Fruit fly (Drosophila melanogaster) whole organism, embryonic: ENCODE data around the gene CG17571.

ENCODE experiments used
- B-H2 ChIP-seq: fragments of 200-800 bp; sonication (Bioruptor generic); optimal IDR thresholded peaks from 2 replicates; lab custom pipeline; 2018; ENCODE audit warnings: missing biosample characterization, mild to moderate bottlenecking, missing genetic modification characterization
- CG10321 ChIP-seq: fragments of 200-800 bp; sonication (Bioruptor generic); IDR thresholded peaks from 2 replicates; pipeline ENCODE4 v1.3.6; 2022; ENCODE audit warnings: missing biosample characterization, missing genetic modification characterization
- Side ChIP-seq: fragments of 200-800 bp; sonication (Bioruptor generic); optimal IDR thresholded peaks from 2 replicates; lab custom pipeline; 2016; ENCODE audit warnings: missing biosample characterization, missing genetic modification characterization
- btn ChIP-seq: fragments of 200-800 bp; sonication (Bioruptor generic); optimal IDR thresholded peaks from 2 replicates; lab custom pipeline; 2016; ENCODE audit warnings: missing biosample characterization, missing genetic modification characterization
- crp ChIP-seq, 2 experiments: fragments of 200-800 bp; sonication (Bioruptor generic); optimal IDR thresholded peaks; 2 replicates in 1 of 2; 3 replicates in 1 of 2; lab custom pipeline; 2017; ENCODE audit warnings: missing biosample characterization in 2 of 2, missing genetic modification characterization in 2 of 2, mild to moderate bottlenecking in 1 of 2, moderate library complexity in 1 of 2
- fd102C ChIP-seq: fragments of 200-800 bp; sonication (Bioruptor generic); optimal IDR thresholded peaks from 2 replicates; lab custom pipeline; 2018; ENCODE audit warnings: missing biosample characterization, mild to moderate bottlenecking, missing genetic modification characterization, moderate library complexity
- psq ChIP-seq: fragments of 200-800 bp; sonication (Bioruptor generic); optimal IDR thresholded peaks from 2 replicates; lab custom pipeline; 2017; ENCODE audit warnings: missing biosample characterization, missing genetic modification characterization
- unpg ChIP-seq: fragments of 200-800 bp; sonication (Bioruptor generic); optimal IDR thresholded peaks from 3 replicates; lab custom pipeline; 2018; ENCODE audit warnings: missing biosample characterization, mild to moderate bottlenecking, missing genetic modification characterization, moderate library complexity

- no peak for TF ChIP-seq psq (GFP tag; lab: Kevin White, UChicago)
- no peak for TF ChIP-seq Side
- TF ChIP-seq B-H2: no peak
- no peak for TF ChIP-seq btn (GFP tag; lab: Kevin White, UChicago)
- no peak for TF ChIP-seq fd102C (GFP tag; lab: Kevin White, UChicago)
- no peak for TF ChIP-seq unpg (GFP tag; lab: Kevin White, UChicago)
- no peak for TF ChIP-seq CG10321
- no peak for TF ChIP-seq crp (GFP tag; optimal IDR thresholded peaks at IDR 0.05; lab: Kevin White, UChicago)
These were observed 37.4 kb upstream of the CG17571 start, which contains the start of gene CG12617 for dm6 chr2L:20294393-20294792.
